Worm (Caenorhabditis elegans) whole organism, mixed stage, embryonic: Measurements from ENCODE around the gene Y51B9A.6.

Source experiments
- M03D4.4 ChIP-seq: sonication (generic microtip); optimal IDR thresholded peaks from 2 replicates; lab custom pipeline; 2017; ENCODE audit warnings: mild to moderate bottlenecking, missing genetic modification characterization, missing compliant biosample characterization
- bed-3 ChIP-seq: fragments of 200-800 bp; sonication (Bioruptor generic); optimal IDR thresholded peaks from 3 replicates; lab custom pipeline; 2018; ENCODE audit warnings: mild to moderate bottlenecking, missing genetic modification characterization, moderate library complexity, missing compliant biosample characterization
- blmp-1 ChIP-seq: fragments of 150-350 bp; optimal IDR thresholded peaks from 2 replicates; lab custom pipeline; 2014; ENCODE audit warnings: missing biosample characterization, missing genetic modification characterization
- ceh-39 ChIP-seq: fragments of 150-350 bp; optimal IDR thresholded peaks from 2 replicates; lab custom pipeline; 2014; ENCODE audit warnings: missing biosample characterization, missing genetic modification characterization
- ceh-43 ChIP-seq: fragments of 200-800 bp; sonication (Bioruptor generic); optimal IDR thresholded peaks from 2 replicates; lab custom pipeline; 2018; ENCODE audit warnings: mild to moderate bottlenecking, missing genetic modification characterization, moderate library complexity, missing compliant biosample characterization
- ceh-83 ChIP-seq: fragments of 200-800 bp; sonication (Bioruptor generic); optimal IDR thresholded peaks from 2 replicates; lab custom pipeline; 2018; ENCODE audit warnings: mild to moderate bottlenecking, missing genetic modification characterization, missing compliant biosample characterization
- ces-1 ChIP-seq: fragments of 150-350 bp; optimal IDR thresholded peaks from 2 replicates; lab custom pipeline; 2014; ENCODE audit warnings: missing biosample characterization, missing genetic modification reagents, missing genetic modification characterization
- cnd-1 ChIP-seq: fragments of 200-800 bp; sonication (Bioruptor generic); optimal IDR thresholded peaks from 2 replicates; lab custom pipeline; 2018; ENCODE audit warnings: mild to moderate bottlenecking, missing genetic modification characterization, missing compliant biosample characterization
- drap-1 ChIP-seq: fragments of 200-800 bp; sonication (Bioruptor generic); optimal IDR thresholded peaks from 3 replicates; lab custom pipeline; 2018; ENCODE audit warnings: mild to moderate bottlenecking, missing genetic modification characterization, missing compliant biosample characterization
- elt-1 ChIP-seq: sonication (generic microtip); optimal IDR thresholded peaks from 2 replicates; lab custom pipeline; 2017; ENCODE audit warnings: missing genetic modification characterization, mild to moderate bottlenecking, missing compliant biosample characterization, antibody characterized with exemption, moderate library complexity, borderline replicate concordance; ENCODE audit not compliant: insufficient read depth
- elt-3 ChIP-seq: fragments of 150-350 bp; optimal IDR thresholded peaks from 2 replicates; lab custom pipeline; 2014; ENCODE audit warnings: missing biosample characterization, missing genetic modification characterization
- flh-1 ChIP-seq: fragments of 200-800 bp; sonication (Bioruptor generic); optimal IDR thresholded peaks from 2 replicates; lab custom pipeline; 2018; ENCODE audit warnings: mild to moderate bottlenecking, missing genetic modification characterization, moderate library complexity, missing compliant biosample characterization
- ham-2 ChIP-seq: fragments of 200-800 bp; sonication (Bioruptor generic); optimal IDR thresholded peaks from 2 replicates; lab custom pipeline; 2018; ENCODE audit warnings: mild to moderate bottlenecking, missing genetic modification characterization, missing compliant biosample characterization
- hlh-1 ChIP-seq: fragments of 150-350 bp; optimal IDR thresholded peaks from 2 replicates; lab custom pipeline; 2014; ENCODE audit warnings: missing biosample characterization, missing genetic modification reagents, missing genetic modification characterization
- lin-13 ChIP-seq: fragments of 150-350 bp; optimal IDR thresholded peaks from 2 replicates; lab custom pipeline; 2014; ENCODE audit warnings: missing biosample characterization, missing genetic modification characterization
- lin-32 ChIP-seq: fragments of 200-800 bp; sonication (Bioruptor generic); optimal IDR thresholded peaks from 2 replicates; lab custom pipeline; 2018; ENCODE audit warnings: mild to moderate bottlenecking, missing genetic modification characterization, missing compliant biosample characterization
- lsy-2 ChIP-seq: fragments of 150-350 bp; optimal IDR thresholded peaks from 2 replicates; lab custom pipeline; 2014; ENCODE audit warnings: missing biosample characterization, missing genetic modification characterization
- mab-5 ChIP-seq: fragments of 150-350 bp; optimal IDR thresholded peaks from 2 replicates; lab custom pipeline; 2014; ENCODE audit warnings: missing biosample characterization, missing genetic modification characterization
- mep-1 ChIP-seq: fragments of 150-350 bp; optimal IDR thresholded peaks from 2 replicates; lab custom pipeline; 2017; ENCODE audit warnings: missing biosample characterization, missing genetic modification reagents, missing genetic modification characterization, inconsistent platforms
- mls-2 ChIP-seq: sonication (generic microtip); optimal IDR thresholded peaks from 2 replicates; lab custom pipeline; 2016; ENCODE audit warnings: mild to moderate bottlenecking, missing genetic modification characterization, moderate library complexity, missing compliant biosample characterization
- nhr-237 ChIP-seq: fragments of 150-350 bp; optimal IDR thresholded peaks from 2 replicates; lab custom pipeline; 2014; ENCODE audit warnings: missing biosample characterization, missing genetic modification characterization
- nhr-28 ChIP-seq: fragments of 150-350 bp; optimal IDR thresholded peaks from 2 replicates; lab custom pipeline; 2014; ENCODE audit warnings: missing biosample characterization, missing genetic modification characterization
- nhr-76 ChIP-seq: sonication (generic microtip); optimal IDR thresholded peaks from 2 replicates; lab custom pipeline; 2017; ENCODE audit warnings: missing biosample characterization, missing genetic modification characterization
- pha-4 ChIP-seq: fragments of 150-350 bp; optimal IDR thresholded peaks from 2 replicates; lab custom pipeline; 2018; ENCODE audit warnings: missing biosample characterization, missing genetic modification reagents, missing genetic modification characterization
- sem-2 ChIP-seq: fragments of 200-800 bp; sonication (Bioruptor generic); optimal IDR thresholded peaks from 2 replicates; lab custom pipeline; 2018; ENCODE audit warnings: mild to moderate bottlenecking, missing genetic modification characterization, missing compliant biosample characterization
- snpc-4 ChIP-seq: fragments of 150-350 bp; optimal IDR thresholded peaks from 2 replicates; lab custom pipeline; 2014; ENCODE audit warnings: missing biosample characterization, missing genetic modification characterization
- sptf-1 ChIP-seq: sonication (generic microtip); optimal IDR thresholded peaks from 2 replicates; lab custom pipeline; 2017; ENCODE audit warnings: mild to moderate bottlenecking, missing genetic modification characterization, moderate library complexity, missing compliant biosample characterization
- tbx-8 ChIP-seq: fragments of 200-800 bp; sonication (Bioruptor generic); optimal IDR thresholded peaks from 2 replicates; lab custom pipeline; 2018; ENCODE audit warnings: mild to moderate bottlenecking, missing genetic modification characterization, moderate library complexity, missing compliant biosample characterization
- unc-120 ChIP-seq: sonication (generic microtip); optimal IDR thresholded peaks from 2 replicates; lab custom pipeline; 2017; ENCODE audit warnings: missing genetic modification characterization, missing compliant biosample characterization; ENCODE audit not compliant: poor library complexity, severe bottlenecking
- unc-39 ChIP-seq: fragments of 150-350 bp; optimal IDR thresholded peaks from 2 replicates; lab custom pipeline; 2014; ENCODE audit warnings: missing biosample characterization, missing genetic modification characterization
- ztf-11 ChIP-seq: fragments of 150-350 bp; optimal IDR thresholded peaks from 2 replicates; lab custom pipeline; 2014; ENCODE audit warnings: missing biosample characterization, missing genetic modification characterization

The Y51B9A.6 gene

ce11 chrII:9397496-9397895 is 5.5 kb downstream of the Y51B9A.6 start, which contains the start of gene Y51B9A.9:
Y51B9A.9 (minus strand) TSS chrII:9397596.
- no peak for TF ChIP-seq flh-1
- TF ChIP-seq elt-1 (tag; lab: Kevin White, UChicago): no peak
- TF ChIP-seq elt-3 (tag; lab: Kevin White, UChicago): no peak
- TF ChIP-seq mab-5 (tag; lab: Kevin White, UChicago): no peak
- no peak for TF ChIP-seq drap-1
- no peak for TF ChIP-seq ham-2 (GFP tag; lab: Kevin White, UChicago)
- TF ChIP-seq pha-4 (tag; lab: Kevin White, UChicago): no peak
- no peak for TF ChIP-seq nhr-237
- no peak for TF ChIP-seq ztf-11 (tag; lab: Kevin White, UChicago)
- TF ChIP-seq unc-39 (tag; lab: Kevin White, UChicago): no peak
- TF ChIP-seq unc-120 (tag; lab: Kevin White, UChicago): no peak
- no peak for TF ChIP-seq ceh-39 (tag; lab: Kevin White, UChicago)
- TF ChIP-seq ces-1 (GFP tag; lab: Kevin White, UChicago): no peak
- no peak for TF ChIP-seq lsy-2 (tag; lab: Kevin White, UChicago)
- no peak for TF ChIP-seq bed-3
- no peak for TF ChIP-seq nhr-28 (tag; lab: Kevin White, UChicago)
- no peak for TF ChIP-seq mep-1 (tag; lab: Kevin White, UChicago)
- TF ChIP-seq M03D4.4 (tag; lab: Kevin White, UChicago): no peak
- no peak for TF ChIP-seq hlh-1 (tag; lab: Kevin White, UChicago)
- TF ChIP-seq lin-32 (GFP tag; lab: Kevin White, UChicago): no peak
- TF ChIP-seq, all 35 proteins: peak for 0

ce11 chrII:9392724-9393123 is 10.3 kb downstream of the Y51B9A.6 start, which contains the start of gene lido-17:
lido-17 (minus strand) TSS chrII:9392824.
- TF ChIP-seq hlh-1 (tag; lab: Kevin White, UChicago) (no peak), flh-1 (no peak), nhr-76 (tag; lab: Kevin White, UChicago) (no peak), lsy-2 (tag; lab: Kevin White, UChicago) (no peak), sem-2 (no peak), lin-13 (tag; lab: Kevin White, UChicago) (no peak), elt-1 (tag; lab: Kevin White, UChicago) (no peak), ham-2 (GFP tag; lab: Kevin White, UChicago) (no peak), ceh-43 (GFP tag; lab: Kevin White, UChicago) (no peak)

ce11 chrII:9385241-9385640 is 17.7 kb downstream of the Y51B9A.6 start, which contains the start of gene C06C3.7:
C06C3.7 (plus strand) TSS chrII:9385541.
- no peak for TF ChIP-seq ham-2 (GFP tag; lab: Kevin White, UChicago)
- TF ChIP-seq ceh-83 (GFP tag; lab: Kevin White, UChicago): no peak
- TF ChIP-seq nhr-237: no peak
- no peak for TF ChIP-seq hlh-1 (tag; lab: Kevin White, UChicago)
- no peak for TF ChIP-seq snpc-4 (tag; lab: Kevin White, UChicago)
- TF ChIP-seq cnd-1 (tag; lab: Kevin White, UChicago): no peak
- TF ChIP-seq unc-39 (tag; lab: Kevin White, UChicago): no peak
- TF ChIP-seq elt-3 (tag; lab: Kevin White, UChicago): no peak

ce11 chrII:9379796-9380195 is 23.2 kb downstream of the Y51B9A.6 start, which contains the start of gene srh-48:
srh-48 (plus strand) TSS chrII:9380096.
- TF ChIP-seq pha-4 (tag; lab: Kevin White, UChicago) (no peak), nhr-76 (tag; lab: Kevin White, UChicago) (no peak), nhr-28 (tag; lab: Kevin White, UChicago) (no peak), blmp-1 (tag; lab: Kevin White, UChicago) (no peak), snpc-4 (tag; lab: Kevin White, UChicago) (no peak), ceh-83 (GFP tag; lab: Kevin White, UChicago) (no peak), unc-120 (tag; lab: Kevin White, UChicago) (no peak), drap-1 (no peak), ceh-43 (GFP tag; lab: Kevin White, UChicago) (no peak), tbx-8 (GFP tag; lab: Kevin White, UChicago) (no peak), ceh-39 (tag; lab: Kevin White, UChicago) (no peak), sptf-1 (tag; lab: Kevin White, UChicago) (no peak), sem-2 (no peak), mls-2 (tag; lab: Kevin White, UChicago) (no peak), ham-2 (GFP tag; lab: Kevin White, UChicago) (no peak), lsy-2 (tag; lab: Kevin White, UChicago) (no peak), M03D4.4 (tag; lab: Kevin White, UChicago) (no peak)
